Worm (Caenorhabditis elegans) whole organism, L1 larva: ENCODE measurements around the gene F11D11.22.

Experiments
- ces-1 ChIP-seq: fragments of 150-350 bp; optimal IDR thresholded peaks from 2 replicates; lab custom pipeline; 2014; ENCODE audit warnings: missing biosample characterization, missing genetic modification reagents, missing genetic modification characterization
- nhr-237 ChIP-seq: fragments of 150-350 bp; optimal IDR thresholded peaks from 2 replicates; lab custom pipeline; 2014; ENCODE audit warnings: missing biosample characterization, missing genetic modification characterization

DNA sequence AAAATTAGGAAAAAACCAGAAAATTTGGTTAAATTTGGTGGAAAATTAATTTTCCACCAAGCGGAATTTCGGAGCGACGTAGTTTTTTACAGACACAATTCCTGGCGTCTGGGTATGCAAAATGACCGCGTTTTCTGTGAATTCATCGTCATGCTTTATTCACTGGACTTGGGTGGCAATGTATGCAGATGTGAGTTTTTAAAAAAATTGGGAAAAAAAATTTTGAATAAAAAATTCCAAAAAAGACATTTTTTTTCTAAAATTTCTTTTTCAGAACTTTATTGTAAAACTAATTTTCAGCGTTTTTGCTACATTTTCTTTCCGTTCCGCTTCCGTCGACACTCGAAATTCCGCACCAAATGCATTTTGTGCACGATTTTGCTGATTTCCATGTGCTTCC, 49.2 kb downstream of the F11D11.22 start, which contains the start of gene C54E10.7:
- TF ChIP-seq nhr-237 (tag; lab: Kevin White, UChicago) (no peak), ces-1 (no peak)
